Worm (Caenorhabditis elegans) whole organism, young adult: Measurements from ENCODE around the gene C53B7.6.

ENCODE experiments used
- F33H1.4 ChIP-seq: fragments of 200-800 bp; sonication (Bioruptor generic); IDR thresholded peaks from 2 replicates; pipeline ENCODE4 v1.3.6; 2022; ENCODE audit warnings: missing genetic modification reagents, missing genetic modification characterization, missing compliant biosample characterization
- ZK185.1 ChIP-seq: sonication (generic microtip); optimal IDR thresholded peaks from 2 replicates; lab custom pipeline; 2016; ENCODE audit warnings: mild to moderate bottlenecking, missing genetic modification characterization, missing compliant biosample characterization; ENCODE audit not compliant: poor library complexity, severe bottlenecking
- ccch-3 ChIP-seq: fragments of 200-800 bp; sonication (Bioruptor generic); optimal IDR thresholded peaks from 2 replicates; lab custom pipeline; 2018; ENCODE audit warnings: mild to moderate bottlenecking, missing genetic modification characterization, missing compliant biosample characterization
- cebp-2 ChIP-seq: fragments of 200-800 bp; sonication (Bioruptor generic); IDR thresholded peaks from 2 replicates; pipeline ENCODE4 v1.3.6; 2022; ENCODE audit warnings: missing genetic modification characterization, missing compliant biosample characterization
- ceh-40 ChIP-seq: fragments of 200-800 bp; sonication (Bioruptor generic); IDR thresholded peaks from 2 replicates; pipeline ENCODE4 v1.3.6; 2022; ENCODE audit warnings: missing genetic modification characterization, missing compliant biosample characterization
- efl-1 ChIP-seq: fragments of 150-350 bp; optimal IDR thresholded peaks from 2 replicates; lab custom pipeline; 2014; ENCODE audit warnings: missing biosample characterization, missing genetic modification reagents, missing genetic modification characterization
- egl-18 ChIP-seq: fragments of 200-800 bp; sonication (Bioruptor generic); IDR thresholded peaks from 2 replicates; pipeline ENCODE4 v1.3.6; 2022; ENCODE audit warnings: missing genetic modification reagents, missing genetic modification characterization, missing compliant biosample characterization
- egl-44 ChIP-seq: fragments of 200-800 bp; sonication (Bioruptor generic); IDR thresholded peaks from 2 replicates; pipeline ENCODE4 v1.3.6; 2022; ENCODE audit warnings: missing genetic modification reagents, missing genetic modification characterization, missing compliant biosample characterization
- him-1 ChIP-seq: sonication (generic microtip); optimal IDR thresholded peaks from 2 replicates; lab custom pipeline; 2016; ENCODE audit warnings: missing genotype, missing genetic modification reagents, missing genetic modification characterization, missing compliant biosample characterization
- hsf-1 ChIP-seq: fragments of 200-800 bp; sonication (Bioruptor generic); IDR thresholded peaks from 2 replicates; pipeline ENCODE4 v1.3.6; 2022; ENCODE audit warnings: missing genetic modification reagents, missing genetic modification characterization, missing compliant biosample characterization
- pbrm-1 ChIP-seq: fragments of 200-800 bp; sonication (Bioruptor generic); IDR thresholded peaks from 2 replicates; pipeline ENCODE4 v1.3.6; 2022; ENCODE audit warnings: missing genetic modification reagents, missing genetic modification characterization, missing compliant biosample characterization
- repo-1 ChIP-seq: sonication (generic microtip); optimal IDR thresholded peaks from 2 replicates; lab custom pipeline; 2017; ENCODE audit warnings: mild to moderate bottlenecking, missing genetic modification characterization, missing compliant biosample characterization
- ztf-26 ChIP-seq: sonication (generic microtip); optimal IDR thresholded peaks from 2 replicates; lab custom pipeline; 2017; ENCODE audit warnings: missing genetic modification characterization, missing compliant biosample characterization
- ztf-28 ChIP-seq: fragments of 200-800 bp; sonication (Bioruptor generic); IDR thresholded peaks from 2 replicates; pipeline ENCODE4 v1.3.6; 2022; ENCODE audit warnings: missing genetic modification reagents, missing genetic modification characterization, missing compliant biosample characterization

ce11 chrX:6916150-6916549 lies 47.6 kb upstream of the C53B7.6 start:
- no peak for TF ChIP-seq F33H1.4 (GFP tag; lab: Robert Waterston, UW)
- TF ChIP-seq pbrm-1 (GFP tag; lab: Robert Waterston, UW): no peak
- no peak for TF ChIP-seq ZK185.1
- no peak for TF ChIP-seq ztf-28
- no peak for TF ChIP-seq ceh-40 (GFP tag; lab: Robert Waterston, UW)
- TF ChIP-seq ccch-3 (GFP tag; lab: Kevin White, UChicago): no peak
- TF ChIP-seq efl-1 (GFP tag; lab: Kevin White, UChicago): no peak
- no peak for TF ChIP-seq him-1 (tag; lab: Kevin White, UChicago)
- no peak for TF ChIP-seq ztf-26 (tag; lab: Kevin White, UChicago)
- TF ChIP-seq egl-44 (GFP tag; lab: Robert Waterston, UW): no peak
- TF ChIP-seq repo-1 (tag; lab: Kevin White, UChicago): no peak
- no peak for TF ChIP-seq cebp-2 (GFP tag; lab: Robert Waterston, UW)
- no peak for TF ChIP-seq hsf-1 (GFP tag; lab: Robert Waterston, UW)
- no peak for TF ChIP-seq egl-18 (GFP tag; lab: Robert Waterston, UW)
